Fruit fly (Drosophila melanogaster) whole organism, embryonic: ENCODE data around the gene Ccdc114.

Experiments used
- Atf6 ChIP-seq: fragments of 200-800 bp; sonication (Bioruptor generic); IDR thresholded peaks from 2 replicates; pipeline ENCODE4 v1.3.6; 2022; ENCODE audit warnings: missing biosample characterization, missing genetic modification characterization
- CG10543 ChIP-seq: fragments of 200-800 bp; sonication (Bioruptor generic); optimal IDR thresholded peaks from 3 replicates; lab custom pipeline; 2017; ENCODE audit warnings: missing biosample characterization, mild to moderate bottlenecking, missing genetic modification characterization, moderate library complexity
- CG15601 ChIP-seq: fragments of 200-800 bp; sonication (Bioruptor generic); optimal IDR thresholded peaks from 3 replicates; lab custom pipeline; 2019; ENCODE audit warnings: missing biosample characterization, mild to moderate bottlenecking, missing genetic modification characterization, moderate library complexity
- CG2120 ChIP-seq: fragments of 200-800 bp; sonication (Bioruptor generic); optimal IDR thresholded peaks from 3 replicates; lab custom pipeline; 2016; ENCODE audit warnings: missing biosample characterization, missing genetic modification characterization
- CG3838 ChIP-seq: fragments of 200-800 bp; sonication (Bioruptor generic); optimal IDR thresholded peaks from 3 replicates; lab custom pipeline; 2016; ENCODE audit warnings: missing biosample characterization, missing genetic modification characterization
- bowl ChIP-seq: fragments of 200-800 bp; sonication (Bioruptor generic); IDR thresholded peaks from 2 replicates; pipeline ENCODE4 v1.3.6; 2022; ENCODE audit warnings: missing biosample characterization, missing genetic modification characterization
- br ChIP-seq: fragments of >200 bp; optimal IDR thresholded peaks from 2 replicates; lab custom pipeline; 2017
- fru ChIP-seq: fragments of >200 bp; optimal IDR thresholded peaks from 2 replicates; lab custom pipeline; 2017
- zen2 ChIP-seq: fragments of 200-800 bp; sonication (Bioruptor generic); IDR thresholded peaks from 3 replicates; pipeline ENCODE4 v1.3.6; 2022; ENCODE audit warnings: missing biosample characterization, missing genetic modification characterization; ENCODE audit not compliant: partially characterized antibody

DNA sequence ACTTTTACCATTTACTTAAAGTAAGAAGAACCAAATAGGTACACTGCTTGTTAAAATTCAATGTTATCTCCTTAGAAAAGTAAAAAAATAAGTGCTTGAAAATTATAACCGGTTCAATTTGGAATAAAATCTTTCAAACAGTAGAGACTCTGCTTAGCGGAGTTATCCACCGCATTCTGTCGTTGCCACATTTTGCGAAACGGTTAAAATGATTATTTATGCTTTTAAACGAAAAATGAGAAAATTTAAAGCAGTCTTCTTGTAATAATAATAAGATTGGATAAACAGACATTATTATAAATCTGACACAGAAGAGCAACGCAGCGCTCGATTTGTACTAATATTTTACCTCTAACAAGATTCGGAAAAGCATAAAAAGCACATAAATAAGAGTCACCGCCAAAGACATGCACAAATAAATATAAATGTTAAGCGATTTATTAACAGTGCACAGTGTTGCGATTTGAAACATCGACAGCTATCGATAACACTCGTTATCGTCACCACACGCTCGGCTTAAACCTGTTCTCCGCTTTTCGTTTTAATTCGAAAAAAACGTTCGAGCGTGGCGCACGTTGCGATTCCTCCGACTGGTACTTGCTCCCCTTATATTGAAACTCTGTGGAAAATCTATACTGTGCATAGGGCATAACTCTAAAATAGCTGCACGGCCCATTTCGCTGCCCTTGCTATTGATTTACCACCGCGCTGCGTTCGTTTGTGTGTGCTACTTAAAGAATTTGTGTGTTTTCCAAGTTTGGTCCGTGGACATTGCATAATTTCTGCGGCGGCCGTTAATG lies 433 bp upstream of the Ccdc114 start, which contains the start of gene Fas1:
- no peak for TF ChIP-seq CG2120 (GFP tag; lab: Kevin White, UChicago)
- TF ChIP-seq fru (lab: Kevin White, UChicago), result no peak
- TF ChIP-seq zen2 (GFP tag; lab: Robert Waterston, UW), result peak; percentile 72
- peak; percentile 45 for TF ChIP-seq CG15601 (tag; lab: Kevin White, UChicago)
- TF ChIP-seq bowl (GFP tag; lab: Robert Waterston, UW), result no peak
- no peak for TF ChIP-seq Atf6 (GFP tag; lab: Robert Waterston, UW)
- TF ChIP-seq br (lab: Kevin White, UChicago), result no peak
- TF ChIP-seq CG10543 (GFP tag; lab: Kevin White, UChicago), result peak; percentile 26
- TF ChIP-seq CG3838 (GFP tag; lab: Kevin White, UChicago), result no peak
